Worm (Caenorhabditis elegans) whole organism, early embryonic: ENCODE results near the gene ify-1.

Experiments
- B0310.2 ChIP-seq: sonication (generic microtip); optimal IDR thresholded peaks from 2 replicates; lab custom pipeline; 2016; ENCODE audit warnings: mild to moderate bottlenecking, missing genetic modification characterization, missing compliant biosample characterization
- F13C5.2 ChIP-seq: sonication (generic microtip); optimal IDR thresholded peaks from 2 replicates; lab custom pipeline; 2017; ENCODE audit warnings: mild to moderate bottlenecking, missing genetic modification characterization, inconsistent platforms, missing compliant biosample characterization
- aly-1 ChIP-seq: sonication (generic microtip); optimal IDR thresholded peaks from 2 replicates; lab custom pipeline; 2016; ENCODE audit warnings: missing genetic modification characterization, missing compliant biosample characterization
- ama-1 ChIP-seq: fragments of 150-350 bp; optimal IDR thresholded peaks from 2 replicates; lab custom pipeline; 2014
- ceh-13 ChIP-seq: fragments of 200-800 bp; sonication (Bioruptor generic); optimal IDR thresholded peaks from 2 replicates; lab custom pipeline; 2018; ENCODE audit warnings: mild to moderate bottlenecking, missing genetic modification characterization, missing compliant biosample characterization
- ets-7 ChIP-seq: sonication (generic microtip); optimal IDR thresholded peaks from 2 replicates; lab custom pipeline; 2016; ENCODE audit warnings: missing genotype, missing genetic modification characterization, missing compliant biosample characterization
- flt-1 ChIP-seq: fragments of 200-800 bp; sonication (Bioruptor generic); IDR thresholded peaks from 2 replicates; pipeline ENCODE4 v1.3.6; 2022; ENCODE audit warnings: missing genetic modification characterization, missing compliant biosample characterization
- hmg-4 ChIP-seq: fragments of 200-800 bp; sonication (Bioruptor generic); optimal IDR thresholded peaks from 2 replicates; lab custom pipeline; 2018; ENCODE audit warnings: mild to moderate bottlenecking, missing genetic modification characterization, missing compliant biosample characterization
- hnd-1 ChIP-seq: sonication (generic microtip); optimal IDR thresholded peaks from 2 replicates; lab custom pipeline; 2016; ENCODE audit warnings: missing genetic modification characterization, missing compliant biosample characterization
- pes-1 ChIP-seq: fragments of 200-800 bp; sonication (Bioruptor generic); IDR thresholded peaks from 2 replicates; pipeline ENCODE4 v1.3.6; 2022; ENCODE audit warnings: missing genetic modification reagents, missing genetic modification characterization, missing compliant biosample characterization
- scrt-1 ChIP-seq: fragments of 200-800 bp; sonication (Bioruptor generic); IDR thresholded peaks from 2 replicates; pipeline ENCODE4 v1.3.6; 2022; ENCODE audit warnings: missing genetic modification characterization, missing compliant biosample characterization
- tbx-11 ChIP-seq: fragments of 200-800 bp; sonication (Bioruptor generic); IDR thresholded peaks from 2 replicates; pipeline ENCODE4 v1.3.6; 2022; ENCODE audit warnings: missing genetic modification characterization, missing compliant biosample characterization
- tbx-37 ChIP-seq: fragments of 200-800 bp; sonication (Bioruptor generic); conservative IDR thresholded peaks from 2 replicates; pipeline ENCODE4 v1.3.6; 2022; ENCODE audit warnings: missing genetic modification reagents, missing genetic modification characterization, missing compliant biosample characterization
- tra-4 ChIP-seq: sonication (generic microtip); optimal IDR thresholded peaks from 2 replicates; lab custom pipeline; 2017; ENCODE audit warnings: missing genetic modification characterization, missing compliant biosample characterization

DNA sequence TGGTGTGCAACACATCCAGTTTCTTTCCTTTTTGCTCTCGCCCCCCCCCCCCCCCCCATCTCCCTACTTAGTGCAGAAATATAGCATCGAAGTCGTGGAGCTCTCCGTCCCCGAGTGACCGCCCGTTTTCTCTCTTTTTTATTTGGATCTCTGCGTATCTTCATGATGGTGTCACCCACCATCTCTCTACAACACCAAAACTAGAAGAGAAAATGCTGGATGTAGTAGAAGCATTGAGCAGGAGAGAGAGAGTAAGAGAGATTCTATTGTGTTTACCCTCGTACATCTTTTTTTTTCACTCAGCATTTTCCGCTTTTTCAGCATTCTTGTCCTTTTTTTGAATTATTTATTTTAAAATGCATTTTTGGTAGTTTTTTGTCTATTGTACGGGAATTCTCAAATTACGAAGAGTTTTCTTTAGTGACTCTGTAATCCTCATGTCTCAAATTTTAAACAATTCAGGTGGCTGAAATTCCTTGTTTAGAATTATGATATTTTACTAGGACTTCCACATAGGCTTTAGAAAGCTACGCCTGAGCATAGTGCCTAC, 12.5 kb downstream of the ify-1 start:
- TF ChIP-seq flt-1: no peak
- TF ChIP-seq ets-7: no peak
- TF ChIP-seq ama-1: no peak
- no peak for TF ChIP-seq hnd-1
- TF ChIP-seq tbx-37 (GFP tag; lab: Robert Waterston, UW): no peak
- TF ChIP-seq scrt-1 (GFP tag; lab: Robert Waterston, UW): no peak
- TF ChIP-seq hmg-4 (GFP tag; lab: Kevin White, UChicago): no peak
- no peak for TF ChIP-seq B0310.2
- no peak for TF ChIP-seq tbx-11 (GFP tag; lab: Robert Waterston, UW)
- TF ChIP-seq pes-1 (GFP tag; lab: Robert Waterston, UW): no peak
- no peak for TF ChIP-seq aly-1
- TF ChIP-seq F13C5.2 (tag; lab: Kevin White, UChicago): no peak
- no peak for TF ChIP-seq ceh-13 (GFP tag; lab: Kevin White, UChicago)
- no peak for TF ChIP-seq tra-4
